Worm (Caenorhabditis elegans) whole organism, young adult: ENCODE results near the gene chil-19.

Source experiments
- D2030.7 ChIP-seq: fragments of 200-800 bp; sonication (Bioruptor generic); IDR thresholded peaks from 2 replicates; pipeline ENCODE4 v1.3.6; 2022; ENCODE audit warnings: missing genetic modification reagents, missing genetic modification characterization, missing compliant biosample characterization
- F49E8.2 ChIP-seq: sonication (generic microtip); optimal IDR thresholded peaks from 3 replicates; lab custom pipeline; 2017; ENCODE audit warnings: missing genetic modification characterization, mild to moderate bottlenecking, missing compliant biosample characterization, antibody characterized with exemption, moderate library complexity; ENCODE audit not compliant: insufficient read depth
- K12H6.12 ChIP-seq: fragments of 200-800 bp; sonication (Bioruptor generic); optimal IDR thresholded peaks from 2 replicates; lab custom pipeline; 2018; ENCODE audit warnings: mild to moderate bottlenecking, missing genetic modification characterization, missing compliant biosample characterization
- ama-1 ChIP-seq, 3 experiments: fragments of 150-350 bp in 1 of 3; sonication (generic microtip) in 2 of 3; optimal IDR thresholded peaks; 2 replicates each; lab custom pipeline; 2014 to 2018; ENCODE audit warnings: missing biosample characterization in 2 of 3, missing genetic modification characterization in 2 of 3, missing genetic modification reagents in 2 of 3
- aptf-2 ChIP-seq: fragments of 200-800 bp; sonication (Bioruptor generic); conservative IDR thresholded peaks from 2 replicates; pipeline ENCODE4 v1.3.6; 2022; ENCODE audit warnings: missing genetic modification reagents, missing genetic modification characterization, missing compliant biosample characterization
- him-1 ChIP-seq: sonication (generic microtip); optimal IDR thresholded peaks from 2 replicates; lab custom pipeline; 2016; ENCODE audit warnings: missing genotype, missing genetic modification reagents, missing genetic modification characterization, missing compliant biosample characterization
- let-526 ChIP-seq: fragments of 200-800 bp; sonication (Bioruptor generic); IDR thresholded peaks from 2 replicates; pipeline ENCODE4 v1.3.6; 2022; ENCODE audit warnings: missing genetic modification reagents, missing genetic modification characterization, missing compliant biosample characterization
- nfya-1 ChIP-seq: sonication (generic microtip); optimal IDR thresholded peaks from 2 replicates; lab custom pipeline; 2017; ENCODE audit warnings: antibody characterized with exemption, missing compliant biosample characterization, missing genetic modification characterization, borderline replicate concordance; ENCODE audit not compliant: insufficient read depth
- pha-4 ChIP-seq: fragments of 150-350 bp; sonication (generic microtip); optimal IDR thresholded peaks from 2 replicates; lab custom pipeline; 2014; ENCODE audit warnings: missing biosample characterization, missing genetic modification reagents, missing genetic modification characterization
- rcor-1 ChIP-seq: fragments of 200-800 bp; sonication (Bioruptor generic); IDR thresholded peaks from 2 replicates; pipeline ENCODE4 v1.3.6; 2022; ENCODE audit warnings: missing genetic modification reagents, missing genetic modification characterization, missing compliant biosample characterization
- snpc-4 ChIP-seq, 5 experiments: fragments of 150-350 bp in 1 of 5; sonication (generic microtip) in 4 of 5; optimal IDR thresholded peaks; 2 replicates each; lab custom pipeline; 2014 to 2018; ENCODE audit warnings: missing genetic modification characterization in 5 of 5, missing biosample characterization in 3 of 5, antibody characterized with exemption in 2 of 5, mild to moderate bottlenecking in 2 of 5, missing compliant biosample characterization in 2 of 5, missing genotype in 2 of 5, moderate library complexity in 2 of 5, missing genetic modification reagents in 1 of 5
- tbp1 ChIP-seq: fragments of 200-800 bp; sonication (Bioruptor generic); optimal IDR thresholded peaks from 2 replicates; lab custom pipeline; 2018; ENCODE audit warnings: mild to moderate bottlenecking, missing genetic modification characterization, missing compliant biosample characterization
- tbx-9 ChIP-seq: sonication (generic microtip); optimal IDR thresholded peaks from 2 replicates; lab custom pipeline; 2016; ENCODE audit warnings: borderline replicate concordance, missing genetic modification characterization, inconsistent platforms, missing compliant biosample characterization
- unc-62 ChIP-seq: fragments of 150-350 bp; optimal IDR thresholded peaks from 2 replicates; lab custom pipeline; 2014; ENCODE audit warnings: missing biosample characterization, missing genetic modification reagents, missing genetic modification characterization

DNA sequence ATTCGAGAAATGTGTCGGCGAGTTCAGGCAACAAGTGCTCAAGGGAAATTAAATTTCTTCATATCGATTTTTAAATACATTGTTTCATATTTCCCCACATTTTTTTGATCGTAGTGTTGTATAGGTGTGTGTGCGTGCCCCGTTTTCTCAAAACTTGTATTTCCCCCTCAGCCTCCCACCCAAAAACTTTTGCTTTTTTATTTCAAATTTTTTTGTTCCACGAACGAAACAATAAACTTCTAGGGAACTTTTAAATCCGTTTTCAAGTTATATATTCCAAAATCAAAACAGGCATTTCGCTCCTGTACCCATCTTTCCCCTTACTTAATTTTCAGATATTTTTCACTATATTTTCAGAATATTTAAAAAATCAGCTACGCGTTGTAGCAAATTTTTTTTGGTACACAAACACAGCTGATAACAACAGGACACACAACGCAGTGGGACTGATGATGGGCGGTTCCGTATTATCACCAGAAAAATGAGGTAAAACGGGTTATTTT is 36.1 kb downstream of the chil-19 start, which contains the start of the genes M176.4 and M176.16:
- TF ChIP-seq nfya-1 (tag; lab: Kevin White, UChicago) (no peak), F49E8.2 (no peak), aptf-2 (GFP tag; lab: Robert Waterston, UW) (no peak), pha-4 (tag; lab: Kevin White, UChicago) (no peak), unc-62 (no peak), him-1 (no peak), K12H6.12 (no peak), rcor-1 (GFP tag; lab: Robert Waterston, UW) (no peak), D2030.7 (GFP tag; lab: Robert Waterston, UW) (no peak), snpc-4 (GFP tag; optimal IDR thresholded peaks at IDR 0.05; lab: Kevin White, UChicago) (no peak), snpc-4 (tag; optimal IDR thresholded peaks at IDR 0.05; lab: Kevin White, UChicago) (no peak), ama-1 (optimal IDR thresholded peaks at IDR 0.05; lab: Kevin White, UChicago) (no peak), ama-1 (GFP tag; optimal IDR thresholded peaks at IDR 0.05; lab: Kevin White, UChicago) (no peak), tbp1 (GFP tag; lab: Kevin White, UChicago) (no peak), let-526 (GFP tag; lab: Robert Waterston, UW) (no peak), tbx-9 (tag; lab: Kevin White, UChicago) (no peak)
